Worm (Caenorhabditis elegans) whole organism, L2 larva: ENCODE data around the gene C08F11.12.

ENCODE experiments used
- C34F6.9 ChIP-seq: fragments of 150-350 bp; optimal IDR thresholded peaks from 2 replicates; lab custom pipeline; 2014; ENCODE audit warnings: missing biosample characterization, missing genetic modification characterization
- Y55F3AM.14 ChIP-seq: fragments of 200-800 bp; sonication (Bioruptor generic); optimal IDR thresholded peaks from 2 replicates; lab custom pipeline; 2018; ENCODE audit warnings: mild to moderate bottlenecking, missing genetic modification characterization, missing compliant biosample characterization
- ZK546.5 ChIP-seq: sonication (generic microtip); optimal IDR thresholded peaks from 2 replicates; lab custom pipeline; 2017; ENCODE audit warnings: missing biosample characterization, missing genetic modification characterization
- alr-1 ChIP-seq: fragments of 150-350 bp; optimal IDR thresholded peaks from 2 replicates; lab custom pipeline; 2014; ENCODE audit warnings: missing biosample characterization, missing genetic modification characterization
- aly-2 ChIP-seq: fragments of 150-350 bp; optimal IDR thresholded peaks from 2 replicates; lab custom pipeline; 2014; ENCODE audit warnings: missing biosample characterization, missing genetic modification characterization
- ama-1 ChIP-seq: fragments of 150-350 bp; optimal IDR thresholded peaks from 2 replicates; lab custom pipeline; 2018; ENCODE audit warnings: inconsistent platforms
- blmp-1 ChIP-seq: sonication (generic microtip); optimal IDR thresholded peaks from 2 replicates; lab custom pipeline; 2017; ENCODE audit warnings: missing genetic modification characterization, mild to moderate bottlenecking, missing compliant biosample characterization, antibody characterized with exemption, moderate library complexity; ENCODE audit not compliant: insufficient read depth
- ceh-16 ChIP-seq: fragments of 150-350 bp; optimal IDR thresholded peaks from 2 replicates; lab custom pipeline; 2014; ENCODE audit warnings: missing biosample characterization, missing genetic modification characterization
- crh-2 ChIP-seq: sonication (generic microtip); optimal IDR thresholded peaks from 2 replicates; lab custom pipeline; 2017; ENCODE audit warnings: missing biosample characterization, missing genetic modification characterization
- egl-27 ChIP-seq: sonication (generic microtip); optimal IDR thresholded peaks from 3 replicates; lab custom pipeline; 2017; ENCODE audit warnings: missing biosample characterization, missing genetic modification reagents, missing genetic modification characterization
- elt-1 ChIP-seq: fragments of 150-350 bp; optimal IDR thresholded peaks from 2 replicates; lab custom pipeline; 2014; ENCODE audit warnings: missing biosample characterization, missing genetic modification characterization
- elt-3 ChIP-seq: sonication (generic microtip); optimal IDR thresholded peaks from 2 replicates; lab custom pipeline; 2017; ENCODE audit warnings: missing biosample characterization, missing genetic modification characterization
- fos-1 ChIP-seq: fragments of 150-350 bp; optimal IDR thresholded peaks from 2 replicates; lab custom pipeline; 2014; ENCODE audit warnings: missing biosample characterization, missing genetic modification characterization
- gmeb-1 ChIP-seq: fragments of 150-350 bp; optimal IDR thresholded peaks from 2 replicates; lab custom pipeline; 2014; ENCODE audit warnings: missing biosample characterization, missing genetic modification characterization
- lin-11 ChIP-seq: fragments of 150-350 bp; sonication (generic microtip); optimal IDR thresholded peaks from 2 replicates; lab custom pipeline; 2014; ENCODE audit warnings: missing biosample characterization, missing genetic modification characterization, inconsistent platforms, mixed read lengths
- lin-13 ChIP-seq: fragments of 150-350 bp; optimal IDR thresholded peaks from 2 replicates; lab custom pipeline; 2014; ENCODE audit warnings: missing biosample characterization, missing genetic modification reagents, missing genetic modification characterization
- lin-39 ChIP-seq: fragments of 150-350 bp; optimal IDR thresholded peaks from 2 replicates; lab custom pipeline; 2014; ENCODE audit warnings: missing biosample characterization, missing genetic modification reagents, missing genetic modification characterization
- lsy-2 ChIP-seq, 2 experiments: fragments of 150-350 bp in 1 of 2; sonication (generic microtip) in 1 of 2; optimal IDR thresholded peaks; 2 replicates each; lab custom pipeline; 2014 to 2017; ENCODE audit warnings: missing biosample characterization in 2 of 2, missing genetic modification characterization in 2 of 2
- mbf-1 ChIP-seq: sonication (generic microtip); optimal IDR thresholded peaks from 2 replicates; lab custom pipeline; 2017; ENCODE audit warnings: missing biosample characterization, missing genetic modification characterization
- mdl-1 ChIP-seq, 2 experiments: fragments of 150-350 bp in 1 of 2; sonication (generic microtip) in 1 of 2; optimal IDR thresholded peaks; 2 replicates each; lab custom pipeline; 2017; ENCODE audit warnings: missing biosample characterization in 2 of 2, missing genetic modification characterization in 2 of 2
- nhr-10 ChIP-seq: sonication (generic microtip); optimal IDR thresholded peaks from 2 replicates; lab custom pipeline; 2017; ENCODE audit warnings: missing biosample characterization, missing genetic modification characterization
- nhr-11 ChIP-seq: fragments of 150-350 bp; optimal IDR thresholded peaks from 2 replicates; lab custom pipeline; 2014; ENCODE audit warnings: missing biosample characterization, missing genetic modification characterization
- nhr-12 ChIP-seq: fragments of 150-350 bp; optimal IDR thresholded peaks from 2 replicates; lab custom pipeline; 2014; ENCODE audit warnings: missing biosample characterization, missing genetic modification characterization
- nhr-129 ChIP-seq: fragments of 150-350 bp; optimal IDR thresholded peaks from 2 replicates; lab custom pipeline; 2014; ENCODE audit warnings: missing biosample characterization, missing genetic modification characterization
- nhr-23 ChIP-seq: fragments of 150-350 bp; optimal IDR thresholded peaks from 2 replicates; lab custom pipeline; 2014; ENCODE audit warnings: missing biosample characterization, missing genetic modification reagents, missing genetic modification characterization
- nhr-25 ChIP-seq: fragments of 150-350 bp; sonication (generic microtip); optimal IDR thresholded peaks from 3 replicates; lab custom pipeline; 2014; ENCODE audit warnings: missing biosample characterization, missing genetic modification characterization
- peb-1 ChIP-seq: fragments of 150-350 bp; optimal IDR thresholded peaks from 2 replicates; lab custom pipeline; 2014; ENCODE audit warnings: missing biosample characterization, missing genetic modification characterization
- sem-4 ChIP-seq: fragments of 150-350 bp; optimal IDR thresholded peaks from 2 replicates; lab custom pipeline; 2014; ENCODE audit warnings: missing biosample characterization, missing genetic modification reagents, missing genetic modification characterization
- skn-1 ChIP-seq: sonication (generic microtip); optimal IDR thresholded peaks from 2 replicates; lab custom pipeline; 2017; ENCODE audit warnings: missing biosample characterization, missing genetic modification characterization
- sma-9 ChIP-seq, 2 experiments: fragments of 150-350 bp in 1 of 2; sonication (generic microtip) in 1 of 2; optimal IDR thresholded peaks; 2 replicates each; lab custom pipeline; 2014 to 2016; ENCODE audit warnings: missing genetic modification characterization in 2 of 2, mild to moderate bottlenecking in 1 of 2, missing biosample characterization in 1 of 2, missing compliant biosample characterization in 1 of 2, missing genetic modification reagents in 1 of 2, moderate library complexity in 1 of 2
- snpc-4 ChIP-seq: fragments of 150-350 bp; optimal IDR thresholded peaks from 2 replicates; lab custom pipeline; 2014; ENCODE audit warnings: missing biosample characterization, missing genetic modification characterization
- unc-39 ChIP-seq: fragments of 150-350 bp; optimal IDR thresholded peaks from 2 replicates; lab custom pipeline; 2014; ENCODE audit warnings: missing biosample characterization, missing genetic modification characterization
- zag-1 ChIP-seq: fragments of 150-350 bp; optimal IDR thresholded peaks from 2 replicates; lab custom pipeline; 2014; ENCODE audit warnings: missing biosample characterization, missing genetic modification characterization
- ztf-1 ChIP-seq: fragments of 200-800 bp; sonication (Bioruptor generic); conservative IDR thresholded peaks from 2 replicates; pipeline ENCODE4 v1.3.6; 2022; ENCODE audit warnings: missing genetic modification characterization, missing compliant biosample characterization
- ztf-11 ChIP-seq: sonication (generic microtip); optimal IDR thresholded peaks from 2 replicates; lab custom pipeline; 2017; ENCODE audit warnings: missing biosample characterization, missing genetic modification characterization

C08F11.12 gene

ce11 chrIV:13623533-13623932, 27.8 kb downstream of the C08F11.12 start, which contains the start of gene C08F11.1:
TSS of gene C08F11.1 (plus strand) at chrIV:13623833.
- TF ChIP-seq lin-11 (no peak), unc-39 (tag; lab: Kevin White, UChicago) (no peak)
- TF ChIP-seq, all 48 proteins: peak for 0

- TF ChIP-seq sma-9 (GFP tag; optimal IDR thresholded peaks at IDR 0.05; lab: Kevin White, UChicago) (no peak), sma-9 (tag; optimal IDR thresholded peaks at IDR 0.05; lab: Kevin White, UChicago) (no peak)
Observed at ce11 chrIV:13619203-13619602, 32.1 kb downstream of the C08F11.12 start, which contains the start of gene C08F11.3. TSS of gene C08F11.3 (plus strand) at chrIV:13619503.

- TF ChIP-seq lin-39 (tag; lab: Kevin White, UChicago) (no peak), elt-1 (no peak), blmp-1 (tag; lab: Kevin White, UChicago) (no peak), ZK546.5 (tag; lab: Kevin White, UChicago) (no peak), elt-3 (tag; lab: Kevin White, UChicago) (no peak), crh-2 (tag; lab: Kevin White, UChicago) (no peak), lin-13 (GFP tag; lab: Kevin White, UChicago) (no peak), fos-1 (tag; lab: Kevin White, UChicago) (peak; percentile 43), Y55F3AM.14 (GFP tag; lab: Kevin White, UChicago) (no peak), aly-2 (tag; lab: Kevin White, UChicago) (no peak), nhr-11 (tag; lab: Kevin White, UChicago) (no peak), egl-27 (tag; lab: Kevin White, UChicago) (no peak), mbf-1 (tag; lab: Kevin White, UChicago) (no peak), peb-1 (tag; lab: Kevin White, UChicago) (no peak), lsy-2 (tag; optimal IDR thresholded peaks at IDR 0.05; lab: Kevin White, UChicago) (no peak), nhr-12 (tag; lab: Kevin White, UChicago) (no peak), C34F6.9 (tag; lab: Kevin White, UChicago) (no peak), mdl-1 (tag; optimal IDR thresholded peaks at IDR 0.05; lab: Kevin White, UChicago) (no peak), lin-11 (no peak), unc-39 (tag; lab: Kevin White, UChicago) (no peak), skn-1 (no peak), nhr-10 (tag; lab: Kevin White, UChicago) (no peak), nhr-23 (tag; lab: Kevin White, UChicago) (no peak), ztf-11 (no peak), snpc-4 (tag; lab: Kevin White, UChicago) (no peak), sem-4 (tag; lab: Kevin White, UChicago) (no peak), sma-9 (GFP tag; optimal IDR thresholded peaks at IDR 0.05; lab: Kevin White, UChicago) (peak; percentile 60), sma-9 (tag; optimal IDR thresholded peaks at IDR 0.05; lab: Kevin White, UChicago) (no peak), ama-1 (no peak), ztf-1 (GFP tag; lab: Robert Waterston, UW) (no peak), zag-1 (no peak), nhr-129 (peak; percentile 12), nhr-25 (no peak), ceh-16 (tag; lab: Kevin White, UChicago) (no peak), gmeb-1 (peak; percentile 18)
Observed at ce11 chrIV:13609755-13610154, 41.6 kb downstream of the C08F11.12 start, which contains the start of gene C08F11.13. TSS of gene C08F11.13 (minus strand) at chrIV:13609892.

- TF ChIP-seq skn-1 (no peak), ztf-11 (no peak), lin-39 (tag; lab: Kevin White, UChicago) (no peak), elt-1 (no peak), snpc-4 (tag; lab: Kevin White, UChicago) (peak; percentile 60)
Observed at ce11 chrIV:13601973-13602669, 49.2 kb downstream of the C08F11.12 start, which contains the start of gene Y45F10B.59. TSS of gene Y45F10B.59 (plus strand) at chrIV:13602619.

ce11 chrIV:13601428-13601827, 49.9 kb downstream of the C08F11.12 start:
- TF ChIP-seq unc-39 (tag; lab: Kevin White, UChicago) = no peak
- TF ChIP-seq lin-13 (GFP tag; lab: Kevin White, UChicago) = no peak
- no peak for TF ChIP-seq alr-1 (tag; lab: Kevin White, UChicago)
- TF ChIP-seq, all 48 proteins: peak for 0
